Worm (Caenorhabditis elegans) whole organism, mixed stage, embryonic: ENCODE results near the gene C36C9.11.

Source experiments
- M03D4.4 ChIP-seq: sonication (generic microtip); optimal IDR thresholded peaks from 2 replicates; lab custom pipeline; 2017; ENCODE audit warnings: mild to moderate bottlenecking, missing genetic modification characterization, missing compliant biosample characterization
- bed-3 ChIP-seq: fragments of 200-800 bp; sonication (Bioruptor generic); optimal IDR thresholded peaks from 3 replicates; lab custom pipeline; 2018; ENCODE audit warnings: mild to moderate bottlenecking, missing genetic modification characterization, moderate library complexity, missing compliant biosample characterization
- blmp-1 ChIP-seq: fragments of 150-350 bp; optimal IDR thresholded peaks from 2 replicates; lab custom pipeline; 2014; ENCODE audit warnings: missing biosample characterization, missing genetic modification characterization
- ceh-43 ChIP-seq: fragments of 200-800 bp; sonication (Bioruptor generic); optimal IDR thresholded peaks from 2 replicates; lab custom pipeline; 2018; ENCODE audit warnings: mild to moderate bottlenecking, missing genetic modification characterization, moderate library complexity, missing compliant biosample characterization
- ceh-83 ChIP-seq: fragments of 200-800 bp; sonication (Bioruptor generic); optimal IDR thresholded peaks from 2 replicates; lab custom pipeline; 2018; ENCODE audit warnings: mild to moderate bottlenecking, missing genetic modification characterization, missing compliant biosample characterization
- ces-1 ChIP-seq: fragments of 150-350 bp; optimal IDR thresholded peaks from 2 replicates; lab custom pipeline; 2014; ENCODE audit warnings: missing biosample characterization, missing genetic modification reagents, missing genetic modification characterization
- drap-1 ChIP-seq: fragments of 200-800 bp; sonication (Bioruptor generic); optimal IDR thresholded peaks from 3 replicates; lab custom pipeline; 2018; ENCODE audit warnings: mild to moderate bottlenecking, missing genetic modification characterization, missing compliant biosample characterization
- elt-3 ChIP-seq: fragments of 150-350 bp; optimal IDR thresholded peaks from 2 replicates; lab custom pipeline; 2014; ENCODE audit warnings: missing biosample characterization, missing genetic modification characterization
- ham-2 ChIP-seq: fragments of 200-800 bp; sonication (Bioruptor generic); optimal IDR thresholded peaks from 2 replicates; lab custom pipeline; 2018; ENCODE audit warnings: mild to moderate bottlenecking, missing genetic modification characterization, missing compliant biosample characterization
- hlh-1 ChIP-seq: fragments of 150-350 bp; optimal IDR thresholded peaks from 2 replicates; lab custom pipeline; 2014; ENCODE audit warnings: missing biosample characterization, missing genetic modification reagents, missing genetic modification characterization
- lin-32 ChIP-seq: fragments of 200-800 bp; sonication (Bioruptor generic); optimal IDR thresholded peaks from 2 replicates; lab custom pipeline; 2018; ENCODE audit warnings: mild to moderate bottlenecking, missing genetic modification characterization, missing compliant biosample characterization
- lsy-2 ChIP-seq: fragments of 150-350 bp; optimal IDR thresholded peaks from 2 replicates; lab custom pipeline; 2014; ENCODE audit warnings: missing biosample characterization, missing genetic modification characterization
- mab-5 ChIP-seq: fragments of 150-350 bp; optimal IDR thresholded peaks from 2 replicates; lab custom pipeline; 2014; ENCODE audit warnings: missing biosample characterization, missing genetic modification characterization
- mep-1 ChIP-seq: fragments of 150-350 bp; optimal IDR thresholded peaks from 2 replicates; lab custom pipeline; 2017; ENCODE audit warnings: missing biosample characterization, missing genetic modification reagents, missing genetic modification characterization, inconsistent platforms
- mls-2 ChIP-seq: sonication (generic microtip); optimal IDR thresholded peaks from 2 replicates; lab custom pipeline; 2016; ENCODE audit warnings: mild to moderate bottlenecking, missing genetic modification characterization, moderate library complexity, missing compliant biosample characterization
- nhr-2 ChIP-seq: fragments of 150-350 bp; optimal IDR thresholded peaks from 2 replicates; lab custom pipeline; 2014; ENCODE audit warnings: missing biosample characterization, missing genetic modification characterization
- nhr-237 ChIP-seq: fragments of 150-350 bp; optimal IDR thresholded peaks from 2 replicates; lab custom pipeline; 2014; ENCODE audit warnings: missing biosample characterization, missing genetic modification characterization
- nhr-28 ChIP-seq: fragments of 150-350 bp; optimal IDR thresholded peaks from 2 replicates; lab custom pipeline; 2014; ENCODE audit warnings: missing biosample characterization, missing genetic modification characterization
- nhr-76 ChIP-seq: sonication (generic microtip); optimal IDR thresholded peaks from 2 replicates; lab custom pipeline; 2017; ENCODE audit warnings: missing biosample characterization, missing genetic modification characterization
- pha-4 ChIP-seq: fragments of 150-350 bp; optimal IDR thresholded peaks from 2 replicates; lab custom pipeline; 2018; ENCODE audit warnings: missing biosample characterization, missing genetic modification reagents, missing genetic modification characterization
- snpc-4 ChIP-seq: fragments of 150-350 bp; optimal IDR thresholded peaks from 2 replicates; lab custom pipeline; 2014; ENCODE audit warnings: missing biosample characterization, missing genetic modification characterization
- sptf-1 ChIP-seq: sonication (generic microtip); optimal IDR thresholded peaks from 2 replicates; lab custom pipeline; 2017; ENCODE audit warnings: mild to moderate bottlenecking, missing genetic modification characterization, moderate library complexity, missing compliant biosample characterization
- tbx-8 ChIP-seq: fragments of 200-800 bp; sonication (Bioruptor generic); optimal IDR thresholded peaks from 2 replicates; lab custom pipeline; 2018; ENCODE audit warnings: mild to moderate bottlenecking, missing genetic modification characterization, moderate library complexity, missing compliant biosample characterization
- unc-120 ChIP-seq: sonication (generic microtip); optimal IDR thresholded peaks from 2 replicates; lab custom pipeline; 2017; ENCODE audit warnings: missing genetic modification characterization, missing compliant biosample characterization; ENCODE audit not compliant: poor library complexity, severe bottlenecking
- unc-39 ChIP-seq: fragments of 150-350 bp; optimal IDR thresholded peaks from 2 replicates; lab custom pipeline; 2014; ENCODE audit warnings: missing biosample characterization, missing genetic modification characterization
- unc-62 ChIP-seq: fragments of 150-350 bp; optimal IDR thresholded peaks from 2 replicates; lab custom pipeline; 2014; ENCODE audit warnings: missing biosample characterization, missing genetic modification reagents, missing genetic modification characterization
- zip-8 ChIP-seq: fragments of 150-350 bp; optimal IDR thresholded peaks from 2 replicates; lab custom pipeline; 2014; ENCODE audit warnings: missing biosample characterization, missing genetic modification characterization
- ztf-11 ChIP-seq: fragments of 150-350 bp; optimal IDR thresholded peaks from 2 replicates; lab custom pipeline; 2014; ENCODE audit warnings: missing biosample characterization, missing genetic modification characterization

C36C9.11 gene

ce11 chrX:1703840-1704239 lies 16.7 kb downstream of the C36C9.11 start, which contains the start of gene C36C9.5:
Gene C36C9.5 (minus strand): TSS chrX:1703940.
- TF ChIP-seq ham-2 (no peak), hlh-1 (no peak), ztf-11 (tag; lab: Kevin White, UChicago) (no peak), mls-2 (tag; lab: Kevin White, UChicago) (no peak), M03D4.4 (tag; lab: Kevin White, UChicago) (no peak), unc-39 (tag; lab: Kevin White, UChicago) (no peak), nhr-76 (tag; lab: Kevin White, UChicago) (no peak), unc-120 (no peak), elt-3 (tag; lab: Kevin White, UChicago) (no peak), ceh-43 (GFP tag; lab: Kevin White, UChicago) (no peak), bed-3 (GFP tag; lab: Kevin White, UChicago) (no peak), blmp-1 (tag; lab: Kevin White, UChicago) (no peak), nhr-28 (no peak)
- TF ChIP-seq, all 35 proteins: peak for 0

- TF ChIP-seq elt-3 (tag; lab: Kevin White, UChicago) (no peak), unc-39 (tag; lab: Kevin White, UChicago) (no peak), mep-1 (no peak), mab-5 (tag; lab: Kevin White, UChicago) (no peak), sptf-1 (tag; lab: Kevin White, UChicago) (no peak), nhr-2 (tag; lab: Kevin White, UChicago) (no peak), unc-62 (no peak)
Measured at ce11 chrX:1706538-1706937, 19.4 kb downstream of the C36C9.11 start, which contains the start of gene F07G6.5. Gene F07G6.5 (minus strand): TSS chrX:1706638.

ce11 chrX:1712538-1712937 lies 25.4 kb downstream of the C36C9.11 start, which contains the start of gene fbxa-52:
Gene fbxa-52 (minus strand): TSS chrX:1712638.
- TF ChIP-seq pha-4 (no peak), nhr-237 (tag; lab: Kevin White, UChicago) (no peak), ceh-83 (no peak), hlh-1 (no peak), nhr-76 (tag; lab: Kevin White, UChicago) (no peak), lin-32 (GFP tag; lab: Kevin White, UChicago) (no peak), mab-5 (tag; lab: Kevin White, UChicago) (no peak), ces-1 (no peak), mls-2 (tag; lab: Kevin White, UChicago) (no peak), lsy-2 (tag; lab: Kevin White, UChicago) (no peak)

- TF ChIP-seq drap-1 (GFP tag; lab: Kevin White, UChicago), result no peak
- TF ChIP-seq mls-2 (tag; lab: Kevin White, UChicago), result no peak
- no peak for TF ChIP-seq zip-8
- no peak for TF ChIP-seq ztf-11 (tag; lab: Kevin White, UChicago)
- no peak for TF ChIP-seq M03D4.4 (tag; lab: Kevin White, UChicago)
Measured at ce11 chrX:1718479-1718878, 31.3 kb downstream of the C36C9.11 start, which contains the start of gene fbxa-53. Gene fbxa-53 (minus strand): TSS chrX:1718579.

- no peak for TF ChIP-seq unc-39 (tag; lab: Kevin White, UChicago)
Measured at ce11 chrX:1720359-1720758, 33.2 kb downstream of the C36C9.11 start, which contains the start of gene F07G6.8. Gene F07G6.8 (minus strand): TSS chrX:1720459.

- TF ChIP-seq unc-62 (no peak), elt-3 (tag; lab: Kevin White, UChicago) (no peak), unc-39 (tag; lab: Kevin White, UChicago) (no peak), drap-1 (GFP tag; lab: Kevin White, UChicago) (no peak), nhr-237 (tag; lab: Kevin White, UChicago) (no peak), nhr-28 (no peak), hlh-1 (no peak), snpc-4 (tag; lab: Kevin White, UChicago) (no peak), ztf-11 (tag; lab: Kevin White, UChicago) (no peak), mab-5 (tag; lab: Kevin White, UChicago) (no peak), ceh-43 (GFP tag; lab: Kevin White, UChicago) (no peak), blmp-1 (tag; lab: Kevin White, UChicago) (no peak), tbx-8 (GFP tag; lab: Kevin White, UChicago) (no peak), ham-2 (no peak), M03D4.4 (tag; lab: Kevin White, UChicago) (no peak), ces-1 (no peak), ceh-83 (no peak)
Measured at ce11 chrX:1727056-1727455, 39.9 kb downstream of the C36C9.11 start, which contains the start of gene F07G6.2. Gene F07G6.2 (plus strand): TSS chrX:1727356.
